Worm (Caenorhabditis elegans) whole organism, L1 larva: ENCODE measurements around the gene Y57A10C.10.

Source experiments
- alr-1 ChIP-seq: fragments of 200-800 bp; sonication (Bioruptor generic); optimal IDR thresholded peaks from 2 replicates; lab custom pipeline; 2018; ENCODE audit warnings: borderline replicate concordance, mild to moderate bottlenecking, missing genetic modification characterization, missing compliant biosample characterization
- ama-1 ChIP-seq: fragments of 150-350 bp; optimal IDR thresholded peaks from 2 replicates; lab custom pipeline; 2014
- ceh-8 ChIP-seq: fragments of 200-800 bp; sonication (Bioruptor generic); optimal IDR thresholded peaks from 2 replicates; lab custom pipeline; 2018; ENCODE audit warnings: mild to moderate bottlenecking, missing genetic modification characterization, moderate library complexity, missing compliant biosample characterization
- ceh-82 ChIP-seq, 3 experiments: fragments of 150-350 bp in 1 of 3; sonication (generic microtip) in 2 of 3; optimal IDR thresholded peaks; 2 replicates each; lab custom pipeline; 2014 to 2017; ENCODE audit warnings: missing biosample characterization in 3 of 3, missing genetic modification characterization in 3 of 3
- ces-1 ChIP-seq: fragments of 150-350 bp; optimal IDR thresholded peaks from 2 replicates; lab custom pipeline; 2014; ENCODE audit warnings: missing biosample characterization, missing genetic modification reagents, missing genetic modification characterization
- dpl-1 ChIP-seq, 3 experiments: fragments of 150-350 bp in 2 of 3; sonication (generic microtip) in 1 of 3; optimal IDR thresholded peaks; 2 replicates each; lab custom pipeline; 2014 to 2017; ENCODE audit warnings: missing biosample characterization in 3 of 3, missing genetic modification characterization in 3 of 3, missing genetic modification reagents in 3 of 3
- egl-13 ChIP-seq: sonication (generic microtip); optimal IDR thresholded peaks from 2 replicates; lab custom pipeline; 2016; ENCODE audit warnings: missing genotype, missing genetic modification reagents, missing genetic modification characterization, missing compliant biosample characterization
- fkh-10 ChIP-seq: sonication (generic microtip); optimal IDR thresholded peaks from 2 replicates; lab custom pipeline; 2017; ENCODE audit warnings: missing biosample characterization, missing genetic modification reagents, missing genetic modification characterization
- nhr-11 ChIP-seq: fragments of 150-350 bp; optimal IDR thresholded peaks from 2 replicates; lab custom pipeline; 2014; ENCODE audit warnings: missing biosample characterization, missing genetic modification characterization
- nhr-237 ChIP-seq: fragments of 150-350 bp; optimal IDR thresholded peaks from 2 replicates; lab custom pipeline; 2014; ENCODE audit warnings: missing biosample characterization, missing genetic modification characterization
- nhr-28 ChIP-seq: fragments of 150-350 bp; optimal IDR thresholded peaks from 2 replicates; lab custom pipeline; 2014; ENCODE audit warnings: missing biosample characterization, missing genetic modification characterization
- sox-4 ChIP-seq: sonication (generic microtip); optimal IDR thresholded peaks from 2 replicates; lab custom pipeline; 2016; ENCODE audit warnings: missing genetic modification characterization, missing compliant biosample characterization
- zag-1 ChIP-seq: fragments of 150-350 bp; optimal IDR thresholded peaks from 2 replicates; lab custom pipeline; 2014; ENCODE audit warnings: missing biosample characterization, missing genetic modification characterization

- TF ChIP-seq nhr-28 (tag; lab: Kevin White, UChicago) (no peak), ceh-82 (tag; optimal IDR thresholded peaks at IDR 0.05; lab: Kevin White, UChicago) (no peak), egl-13 (tag; lab: Kevin White, UChicago) (no peak), dpl-1 (GFP tag; optimal IDR thresholded peaks at IDR 0.05; lab: Kevin White, UChicago) (no peak), ama-1 (lab: Kevin White, UChicago) (no peak), sox-4 (tag; lab: Kevin White, UChicago) (no peak), ces-1 (GFP tag; lab: Kevin White, UChicago) (no peak), nhr-11 (tag; lab: Kevin White, UChicago) (no peak), zag-1 (tag; lab: Kevin White, UChicago) (no peak), fkh-10 (GFP tag; lab: Kevin White, UChicago) (no peak), nhr-237 (tag; lab: Kevin White, UChicago) (no peak), alr-1 (no peak), ceh-8 (no peak)
These were observed 19.8 kb upstream of the Y57A10C.10 start, which contains the start of gene tag-280 for ce11 chrII:12460602-12461453.
